Comparison of ENCODE assay signal across 5 worm cellular contexts in genomic region chrX:12347822-12348221, ce11.
A peak's percentile ranks its signal among the peaks of the same experiment; 100 is the strongest.
TF ChIP-seq lines count a peak whose summit lies in the region.

No protein-coding gene starts in this region.

TF ChIP-seq in whole organism, L1 larva, 84 proteins besides CTCF, POLR2A, EP300 and RAD21 (continues in another document):
- peak; percentile 36 for TF ChIP-seq lin-14 (GFP tag; optimal IDR thresholded peaks at IDR 0.05; lab: Kevin White, UChicago)
- no peak for TF ChIP-seq ets-5 (GFP tag; IDR thresholded peaks at IDR 0.05; lab: Robert Waterston, UW)
- peak; percentile 65 for TF ChIP-seq rnt-1 (tag; optimal IDR thresholded peaks at IDR 0.05; lab: Kevin White, UChicago)
- peak; percentile 63 for TF ChIP-seq C16A3.4 (tag; optimal IDR thresholded peaks at IDR 0.05; lab: Kevin White, UChicago)
- TF ChIP-seq vab-15 (tag; optimal IDR thresholded peaks at IDR 0.05; lab: Kevin White, UChicago) = no peak
- TF ChIP-seq lir-3 (tag; optimal IDR thresholded peaks at IDR 0.05; lab: Kevin White, UChicago; ENCODE audit: poor library complexity) = peak; percentile 52
- TF ChIP-seq efl-1 (optimal IDR thresholded peaks at IDR 0.05; lab: Kevin White, UChicago) = no peak
- peak in 1 of 2 experiments; percentile 76 for TF ChIP-seq efl-1 (GFP tag; optimal IDR thresholded peaks at IDR 0.05 in 1 of 2; lab: Kevin White, UChicago)
- TF ChIP-seq swsn-7 (tag; optimal IDR thresholded peaks at IDR 0.05; lab: Kevin White, UChicago) = peak; percentile 22
- TF ChIP-seq egl-13 (tag; optimal IDR thresholded peaks at IDR 0.05; lab: Kevin White, UChicago) = no peak
- peak; percentile 6 for TF ChIP-seq tbx-2 (tag; optimal IDR thresholded peaks at IDR 0.05; lab: Kevin White, UChicago)
- peak; percentile 57 for TF ChIP-seq nhr-20 (tag; optimal IDR thresholded peaks at IDR 0.05; lab: Kevin White, UChicago)
- TF ChIP-seq aha-1 (tag; optimal IDR thresholded peaks at IDR 0.05; lab: Kevin White, UChicago) = no peak
- TF ChIP-seq nhr-85 (tag; lab: Kevin White, UChicago) = peak; percentile 80
- peak; percentile 58 for TF ChIP-seq nhr-90 (tag; optimal IDR thresholded peaks at IDR 0.05; lab: Kevin White, UChicago; ENCODE audit: poor library complexity)
- peak; percentile 35 for TF ChIP-seq nhr-47 (tag; optimal IDR thresholded peaks at IDR 0.05; lab: Kevin White, UChicago)
- peak in 2 of 3 experiments; percentile 36 to 46 for TF ChIP-seq ceh-82 (tag; optimal IDR thresholded peaks at IDR 0.05; lab: Kevin White, UChicago)
- TF ChIP-seq mdl-1 (tag; optimal IDR thresholded peaks at IDR 0.05; lab: Kevin White, UChicago) = peak in 1 of 2 experiments; percentile 8

TF ChIP-seq in whole organism, L3 larva, 47 proteins besides CTCF, POLR2A, EP300 and RAD21 (continues in another document):
- no peak for TF ChIP-seq mdl-1 (tag; optimal IDR thresholded peaks at IDR 0.05; lab: Kevin White, UChicago)
- TF ChIP-seq eor-1 (tag; optimal IDR thresholded peaks at IDR 0.05; lab: Kevin White, UChicago) = no peak
- no peak for TF ChIP-seq aly-2 (tag; optimal IDR thresholded peaks at IDR 0.05; lab: Kevin White, UChicago)
- TF ChIP-seq ztf-4 (tag; optimal IDR thresholded peaks at IDR 0.05; lab: Kevin White, UChicago) = no peak
- TF ChIP-seq fos-1 (tag; optimal IDR thresholded peaks at IDR 0.05; lab: Kevin White, UChicago) = no peak
- TF ChIP-seq zag-1 (tag; optimal IDR thresholded peaks at IDR 0.05; lab: Kevin White, UChicago) = no peak
- no peak for TF ChIP-seq nhr-11 (tag; optimal IDR thresholded peaks at IDR 0.05; lab: Kevin White, UChicago)
- TF ChIP-seq unc-39 (tag; optimal IDR thresholded peaks at IDR 0.05; lab: Kevin White, UChicago) = no peak
- no peak for TF ChIP-seq pha-4 (tag; optimal IDR thresholded peaks at IDR 0.05; lab: Kevin White, UChicago)
- no peak for TF ChIP-seq nhr-25 (tag; optimal IDR thresholded peaks at IDR 0.05; lab: Kevin White, UChicago)
- no peak for TF ChIP-seq tbx-2 (tag; optimal IDR thresholded peaks at IDR 0.05; lab: Kevin White, UChicago)
- no peak for TF ChIP-seq ZK546.5 (tag; optimal IDR thresholded peaks at IDR 0.05; lab: Kevin White, UChicago)
- no peak for TF ChIP-seq ceh-28 (tag; optimal IDR thresholded peaks at IDR 0.05; lab: Kevin White, UChicago)
- TF ChIP-seq lin-15B (tag; optimal IDR thresholded peaks at IDR 0.05; lab: Kevin White, UChicago) = no peak
- TF ChIP-seq R02D3.7 (tag; optimal IDR thresholded peaks at IDR 0.05; lab: Kevin White, UChicago) = no peak
- no peak for TF ChIP-seq lin-39 (tag; optimal IDR thresholded peaks at IDR 0.05; lab: Kevin White, UChicago)
- peak; percentile 51 for TF ChIP-seq skn-1 (tag; optimal IDR thresholded peaks at IDR 0.05; lab: Kevin White, UChicago)
- no peak for TF ChIP-seq nhr-12 (tag; optimal IDR thresholded peaks at IDR 0.05; lab: Kevin White, UChicago)
- no peak for TF ChIP-seq unc-62 (GFP tag; optimal IDR thresholded peaks at IDR 0.05; lab: Kevin White, UChicago)
- no peak for TF ChIP-seq fkh-10 (GFP tag; optimal IDR thresholded peaks at IDR 0.05; lab: Kevin White, UChicago)
- TF ChIP-seq sea-2 (GFP tag; optimal IDR thresholded peaks at IDR 0.05; lab: Kevin White, UChicago) = no peak

TF ChIP-seq in whole organism, early embryonic, 17 proteins besides CTCF, POLR2A, EP300 and RAD21:
- no peak for TF ChIP-seq B0310.2 (tag; optimal IDR thresholded peaks at IDR 0.05; lab: Kevin White, UChicago)
- TF ChIP-seq hmbx-1 (tag; optimal IDR thresholded peaks at IDR 0.05; lab: Kevin White, UChicago) = no peak
- TF ChIP-seq tbx-11 (GFP tag; IDR thresholded peaks at IDR 0.05; lab: Robert Waterston, UW) = peak; percentile 69
- TF ChIP-seq pes-1 (GFP tag; IDR thresholded peaks at IDR 0.05; lab: Robert Waterston, UW) = no peak; the same call in 1 of the 2 replicates
- no peak for TF ChIP-seq ets-7 (tag; optimal IDR thresholded peaks at IDR 0.05; lab: Kevin White, UChicago)
- TF ChIP-seq ceh-36 (tag; optimal IDR thresholded peaks at IDR 0.05; lab: Kevin White, UChicago) = peak; percentile 11
- no peak for TF ChIP-seq aly-1 (tag; optimal IDR thresholded peaks at IDR 0.05; lab: Kevin White, UChicago)

TF ChIP-seq in whole organism, midembryonic, 9 proteins besides CTCF, POLR2A, EP300 and RAD21:
- TF ChIP-seq ztf-29 (GFP tag; IDR thresholded peaks at IDR 0.05; lab: Robert Waterston, UW) = 0 out of 2 replicates have a peak, but pooled peaks have one; percentile 31
- TF ChIP-seq klf-2 (GFP tag; conservative IDR thresholded peaks at IDR 0.05; lab: Robert Waterston, UW) = no peak; the same call in 1 of the 2 replicates
- TF ChIP-seq flt-1 (GFP tag; IDR thresholded peaks at IDR 0.05; lab: Robert Waterston, UW) = no peak
- TF ChIP-seq cog-1 (tag; optimal IDR thresholded peaks at IDR 0.05; lab: Kevin White, UChicago) = no peak
- TF ChIP-seq tab-1 (GFP tag; IDR thresholded peaks at IDR 0.05; lab: Robert Waterston, UW) = peak; percentile 73; the same call in 1 of the 2 replicates
- no peak for TF ChIP-seq med-1 (GFP tag; optimal IDR thresholded peaks at IDR 0.05; lab: Kevin White, UChicago; ENCODE audit: insufficient read depth)
- TF ChIP-seq T22C8.4 (GFP tag; IDR thresholded peaks at IDR 0.05; lab: Robert Waterston, UW) = 0 out of 2 replicates have a peak, but pooled peaks have one; percentile 19
- TF ChIP-seq ref-1 (GFP tag; conservative IDR thresholded peaks at IDR 0.05; lab: Robert Waterston, UW) = 0 out of 2 replicates have a peak, but pooled peaks have one; percentile 21
- TF ChIP-seq ztf-23 (GFP tag; IDR thresholded peaks at IDR 0.05; lab: Robert Waterston, UW) = 0 out of 2 replicates have a peak, but pooled peaks have one; percentile 7

TF ChIP-seq in whole organism, young adult, 124 proteins besides CTCF, POLR2A, EP300 and RAD21 (continues in another document):
- TF ChIP-seq lir-1 (GFP tag; conservative IDR thresholded peaks at IDR 0.05; lab: Robert Waterston, UW) (no peak), zfh-2 (GFP tag; conservative IDR thresholded peaks at IDR 0.05; lab: Robert Waterston, UW) (no peak), sea-2 (GFP tag; IDR thresholded peaks at IDR 0.05; lab: Robert Waterston, UW) (no peak), F55B11.4 (tag; optimal IDR thresholded peaks at IDR 0.05; lab: Kevin White, UChicago; ENCODE audit: borderline replicate concordance, insufficient read depth) (no peak), unc-130 (GFP tag; optimal IDR thresholded peaks at IDR 0.05; lab: Kevin White, UChicago) (no peak), nhr-27 (tag; optimal IDR thresholded peaks at IDR 0.05; lab: Kevin White, UChicago) (no peak), rpc-1 (optimal IDR thresholded peaks at IDR 0.05; lab: Kevin White, UChicago) (peak; percentile 86), rpc-1 (tag; optimal IDR thresholded peaks at IDR 0.05; lab: Kevin White, UChicago) (peak; percentile 90), ztf-6 (GFP tag; IDR thresholded peaks at IDR 0.05; lab: Robert Waterston, UW) (no peak), ceh-40 (GFP tag; IDR thresholded peaks at IDR 0.05; lab: Robert Waterston, UW) (0 out of 2 replicates have a peak, but pooled peaks have one; percentile 38), fkh-3 (tag; optimal IDR thresholded peaks at IDR 0.05; lab: Kevin White, UChicago) (peak; percentile 60), egl-44 (GFP tag; IDR thresholded peaks at IDR 0.05; lab: Robert Waterston, UW) (0 out of 2 replicates have a peak, but pooled peaks have one; percentile 36), F52B5.7 (tag; optimal IDR thresholded peaks at IDR 0.05; lab: Kevin White, UChicago) (peak; percentile 58), aptf-2 (GFP tag; conservative IDR thresholded peaks at IDR 0.05; lab: Robert Waterston, UW) (no peak), F49E8.2 (tag; optimal IDR thresholded peaks at IDR 0.05; lab: Kevin White, UChicago; ENCODE audit: insufficient read depth) (no peak), madf-8 (GFP tag; conservative IDR thresholded peaks at IDR 0.05; lab: Robert Waterston, UW) (no peak), somi-1 (GFP tag; optimal IDR thresholded peaks at IDR 0.05; lab: Kevin White, UChicago) (no peak), lag-1 (GFP tag; IDR thresholded peaks at IDR 0.05; lab: Robert Waterston, UW) (no peak), F57C9.4 (tag; optimal IDR thresholded peaks at IDR 0.05; lab: Kevin White, UChicago) (no peak), egl-18 (GFP tag; IDR thresholded peaks at IDR 0.05; lab: Robert Waterston, UW) (no peak), bed-1 (GFP tag; IDR thresholded peaks at IDR 0.05; lab: Robert Waterston, UW) (no peak), pha-4 (tag; optimal IDR thresholded peaks at IDR 0.05; lab: Kevin White, UChicago) (no peak), hsf-1 (GFP tag; IDR thresholded peaks at IDR 0.05; lab: Robert Waterston, UW) (peak; percentile 39; the same call in 1 of the 2 replicates), nhr-120 (GFP tag; IDR thresholded peaks at IDR 0.05; lab: Robert Waterston, UW) (no peak), gei-17 (GFP tag; optimal IDR thresholded peaks at IDR 0.05; lab: Kevin White, UChicago) (no peak), let-607 (tag; optimal IDR thresholded peaks at IDR 0.05; lab: Kevin White, UChicago) (peak in 1 of 2 experiments; percentile 37), ztf-18 (tag; optimal IDR thresholded peaks at IDR 0.05; lab: Kevin White, UChicago) (peak; percentile 58), Y95B8A.8 (GFP tag; IDR thresholded peaks at IDR 0.05; lab: Robert Waterston, UW) (0 out of 2 replicates have a peak, but pooled peaks have one; percentile 51), Y53F4B.3 (GFP tag; IDR thresholded peaks at IDR 0.05; lab: Robert Waterston, UW) (0 out of 2 replicates have a peak, but pooled peaks have one; percentile 27), him-1 (tag; optimal IDR thresholded peaks at IDR 0.05; lab: Kevin White, UChicago) (peak; percentile 75), hlh-12 (tag; optimal IDR thresholded peaks at IDR 0.05; lab: Kevin White, UChicago) (no peak), tlf-1 (GFP tag; optimal IDR thresholded peaks at IDR 0.05; lab: Kevin White, UChicago) (no peak), mcd-1 (GFP tag; IDR thresholded peaks at IDR 0.05; lab: Robert Waterston, UW) (no peak), Y67H2A.10 (GFP tag; conservative IDR thresholded peaks at IDR 0.05; lab: Robert Waterston, UW) (no peak), ztf-26 (tag; optimal IDR thresholded peaks at IDR 0.05; lab: Kevin White, UChicago) (peak; percentile 52), unc-62 (GFP tag; optimal IDR thresholded peaks at IDR 0.05; lab: Kevin White, UChicago) (no peak), dox-1 (GFP tag; IDR thresholded peaks at IDR 0.05; lab: Robert Waterston, UW) (peak; percentile 82), dpl-1 (GFP tag; optimal IDR thresholded peaks at IDR 0.05; lab: Kevin White, UChicago) (no peak), cebp-1 (GFP tag; IDR thresholded peaks at IDR 0.05; lab: Robert Waterston, UW) (no peak), cebp-1 (tag; optimal IDR thresholded peaks at IDR 0.05; lab: Kevin White, UChicago) (no peak), sdz-38 (tag; optimal IDR thresholded peaks at IDR 0.05; lab: Kevin White, UChicago) (peak; percentile 26), athp-1 (tag; optimal IDR thresholded peaks at IDR 0.05; lab: Kevin White, UChicago) (peak; percentile 54), mes-4 (tag; optimal IDR thresholded peaks at IDR 0.05; lab: Kevin White, UChicago) (no peak)

Comparison
In these comparisons a context has a peak if more than half of its experiments do, and no peak if none do; other contexts are left out.
1. Of the 8 proteins assayed by ChIP-seq in both whole organism, young adult and whole organism, L1 larva: peak only in whole organism, young adult: snpc-4; only in whole organism, L1 larva: none; in both: nhr-90; in neither: 3; mixed calls (peak in some experiments, not most) for 3.